Fruit fly (Drosophila melanogaster): Measurements from ENCODE around the gene CG15404.

- TF ChIP-seq Ets98B (GFP tag; IDR thresholded peaks at IDR 0.05) (peak; percentile 12; the same call in 1 of the 2 replicates), gl (tag; optimal IDR thresholded peaks at IDR 0.05) (no peak), CG12605 (GFP tag; IDR thresholded peaks at IDR 0.05) (no peak), Pif1B (GFP tag; optimal IDR thresholded peaks at IDR 0.05) (peak; percentile 18), CG34367 (tag; optimal IDR thresholded peaks at IDR 0.05) (peak; percentile 15), CG10348 (GFP tag; IDR thresholded peaks at IDR 0.05) (no peak), fd96Ca (GFP tag; IDR thresholded peaks at IDR 0.05) (no peak), CG17806 (tag; optimal IDR thresholded peaks at IDR 0.05) (no peak), CG15710 (tag; optimal IDR thresholded peaks at IDR 0.05) (peak; percentile 14), EcR (GFP tag; optimal IDR thresholded peaks at IDR 0.05) (no peak), CG14655 (GFP tag; optimal IDR thresholded peaks at IDR 0.05) (peak; percentile 59), D1 (tag; optimal IDR thresholded peaks at IDR 0.05) (no peak), CG8301 (tag; optimal IDR thresholded peaks at IDR 0.05) (no peak), CG32121 (GFP tag; IDR thresholded peaks at IDR 0.05) (no peak)
Observed at dm6 chr2L:3158260-3159072, 15.3 kb upstream of the CG15404 start.
